Fruit fly (Drosophila melanogaster) whole organism, prepupa: ENCODE data around the gene SF2.

Source experiments
- CG10631 ChIP-seq: fragments of 200-800 bp; sonication (Bioruptor generic); optimal IDR thresholded peaks from 2 replicates; lab custom pipeline; 2016; ENCODE audit warnings: missing biosample characterization, missing genetic modification characterization
- CG10669 ChIP-seq: fragments of 200-800 bp; sonication (Bioruptor generic); optimal IDR thresholded peaks from 3 replicates; lab custom pipeline; 2018; ENCODE audit warnings: missing biosample characterization, mild to moderate bottlenecking, missing genetic modification characterization, moderate library complexity
- CG15336 ChIP-seq: fragments of 200-800 bp; sonication (Bioruptor generic); IDR thresholded peaks from 2 replicates; pipeline ENCODE4 v1.3.6; 2022; ENCODE audit warnings: missing biosample characterization, missing genetic modification characterization
- CG1621 ChIP-seq: fragments of 200-800 bp; sonication (Bioruptor generic); optimal IDR thresholded peaks from 3 replicates; lab custom pipeline; 2018; ENCODE audit warnings: missing biosample characterization, mild to moderate bottlenecking, missing genetic modification characterization
- CG16779 ChIP-seq: fragments of 200-800 bp; sonication (Bioruptor generic); optimal IDR thresholded peaks from 3 replicates; lab custom pipeline; 2017; ENCODE audit warnings: missing biosample characterization, mild to moderate bottlenecking, missing genetic modification characterization
- CG31627 ChIP-seq: fragments of 200-800 bp; sonication (Bioruptor generic); optimal IDR thresholded peaks from 3 replicates; lab custom pipeline; 2016; ENCODE audit warnings: missing biosample characterization, missing genetic modification characterization
- CG32006 ChIP-seq: fragments of 200-800 bp; sonication (Bioruptor generic); optimal IDR thresholded peaks from 3 replicates; lab custom pipeline; 2017; ENCODE audit warnings: missing biosample characterization, mild to moderate bottlenecking, missing genetic modification characterization
- CG4318 ChIP-seq: fragments of 200-800 bp; sonication (Bioruptor generic); optimal IDR thresholded peaks from 3 replicates; lab custom pipeline; 2017; ENCODE audit warnings: missing biosample characterization, mild to moderate bottlenecking, missing genetic modification characterization
- CG6163 ChIP-seq: fragments of 200-800 bp; sonication (Bioruptor generic); IDR thresholded peaks from 3 replicates; pipeline ENCODE4 v1.3.6; 2022; ENCODE audit warnings: missing biosample characterization, missing genetic modification characterization
- CG8632 ChIP-seq: fragments of 200-800 bp; sonication (Bioruptor generic); optimal IDR thresholded peaks from 3 replicates; lab custom pipeline; 2016; ENCODE audit warnings: missing biosample characterization, missing genetic modification characterization
- Eip75B ChIP-seq: fragments of 200-800 bp; sonication (Bioruptor generic); optimal IDR thresholded peaks from 3 replicates; lab custom pipeline; 2016; ENCODE audit warnings: missing biosample characterization, missing genetic modification characterization
- Eip78C ChIP-seq: fragments of 200-800 bp; sonication (Bioruptor generic); peaks from one replicate; lab custom pipeline; 2016; ENCODE audit warnings: missing biosample characterization, missing genetic modification characterization
- Eip93F ChIP-seq: fragments of 200-800 bp; sonication (Bioruptor generic); optimal IDR thresholded peaks from 2 replicates; lab custom pipeline; 2016; ENCODE audit warnings: missing biosample characterization, mild to moderate bottlenecking, missing genetic modification characterization
- Gug ChIP-seq: fragments of 200-800 bp; sonication (Bioruptor generic); IDR thresholded peaks from 2 replicates; pipeline ENCODE4 v1.3.6; 2022; ENCODE audit warnings: missing biosample characterization, missing genetic modification characterization
- Hr38 ChIP-seq: sonication (Bioruptor generic); optimal IDR thresholded peaks from 2 replicates; lab custom pipeline; 2016; ENCODE audit warnings: missing biosample characterization, missing genetic modification characterization
- Hr4 ChIP-seq: fragments of 200-800 bp; sonication (Bioruptor generic); optimal IDR thresholded peaks from 3 replicates; lab custom pipeline; 2016; ENCODE audit warnings: missing biosample characterization, missing genetic modification characterization
- Met ChIP-seq: fragments of 200-800 bp; sonication (Bioruptor generic); optimal IDR thresholded peaks from 3 replicates; lab custom pipeline; 2016; ENCODE audit warnings: missing biosample characterization, missing genetic modification characterization
- OdsH ChIP-seq: fragments of 200-800 bp; sonication (Bioruptor generic); optimal IDR thresholded peaks from 3 replicates; lab custom pipeline; 2016; ENCODE audit warnings: missing biosample characterization, missing genetic modification characterization
- Sox102F ChIP-seq: fragments of 200-800 bp; sonication (Bioruptor generic); optimal IDR thresholded peaks from 2 replicates; lab custom pipeline; 2016; ENCODE audit warnings: missing biosample characterization, mild to moderate bottlenecking, missing genetic modification characterization
- Sox14 ChIP-seq: fragments of 200-800 bp; sonication (Bioruptor generic); optimal IDR thresholded peaks from 3 replicates; lab custom pipeline; 2016; ENCODE audit warnings: missing biosample characterization, missing genetic modification characterization
- Sox15 ChIP-seq: fragments of 200-800 bp; sonication (Bioruptor generic); optimal IDR thresholded peaks from 3 replicates; lab custom pipeline; 2016; ENCODE audit warnings: missing biosample characterization, missing genetic modification characterization
- achi ChIP-seq: fragments of 200-800 bp; sonication (Bioruptor generic); optimal IDR thresholded peaks from 3 replicates; lab custom pipeline; 2016; ENCODE audit warnings: missing biosample characterization, missing genetic modification characterization
- esn ChIP-seq: fragments of 200-800 bp; sonication (Bioruptor generic); optimal IDR thresholded peaks from 2 replicates; lab custom pipeline; 2016; ENCODE audit warnings: missing biosample characterization, mild to moderate bottlenecking, missing genetic modification characterization, moderate library complexity
- fd59A ChIP-seq: fragments of 200-800 bp; sonication (Bioruptor generic); optimal IDR thresholded peaks from 2 replicates; lab custom pipeline; 2017; ENCODE audit warnings: missing biosample characterization, mild to moderate bottlenecking, missing genetic modification characterization, missing genetic modification reagents
- fkh ChIP-seq: fragments of 200-800 bp; sonication (Bioruptor generic); optimal IDR thresholded peaks from 3 replicates; lab custom pipeline; 2017; ENCODE audit warnings: missing biosample characterization, mild to moderate bottlenecking, missing genetic modification characterization, moderate library complexity
- lz ChIP-seq: fragments of 200-800 bp; sonication (Bioruptor generic); optimal IDR thresholded peaks from 3 replicates; lab custom pipeline; 2016; ENCODE audit warnings: missing biosample characterization, missing genetic modification characterization
- net ChIP-seq: fragments of 200-800 bp; sonication (Bioruptor generic); optimal IDR thresholded peaks from 3 replicates; lab custom pipeline; 2016; ENCODE audit warnings: missing biosample characterization, missing genetic modification characterization
- pdm3 ChIP-seq: fragments of 200-800 bp; sonication (Bioruptor generic); optimal IDR thresholded peaks from 3 replicates; lab custom pipeline; 2016; ENCODE audit warnings: missing biosample characterization, missing genetic modification characterization
- salr ChIP-seq, 2 experiments: fragments of 200-800 bp; sonication (Bioruptor generic); optimal IDR thresholded peaks; 3 replicates each; lab custom pipeline; 2016 to 2018; ENCODE audit warnings: missing biosample characterization in 2 of 2, missing genetic modification characterization in 2 of 2, mild to moderate bottlenecking in 1 of 2
- svp ChIP-seq: fragments of 200-800 bp; sonication (Bioruptor generic); peaks from one replicate; lab custom pipeline; 2016; ENCODE audit warnings: missing biosample characterization, missing genetic modification characterization
- topi ChIP-seq: fragments of 200-800 bp; sonication (Bioruptor generic); optimal IDR thresholded peaks from 3 replicates; lab custom pipeline; 2016; ENCODE audit warnings: missing biosample characterization, missing genetic modification characterization

The SF2 gene

DNA sequence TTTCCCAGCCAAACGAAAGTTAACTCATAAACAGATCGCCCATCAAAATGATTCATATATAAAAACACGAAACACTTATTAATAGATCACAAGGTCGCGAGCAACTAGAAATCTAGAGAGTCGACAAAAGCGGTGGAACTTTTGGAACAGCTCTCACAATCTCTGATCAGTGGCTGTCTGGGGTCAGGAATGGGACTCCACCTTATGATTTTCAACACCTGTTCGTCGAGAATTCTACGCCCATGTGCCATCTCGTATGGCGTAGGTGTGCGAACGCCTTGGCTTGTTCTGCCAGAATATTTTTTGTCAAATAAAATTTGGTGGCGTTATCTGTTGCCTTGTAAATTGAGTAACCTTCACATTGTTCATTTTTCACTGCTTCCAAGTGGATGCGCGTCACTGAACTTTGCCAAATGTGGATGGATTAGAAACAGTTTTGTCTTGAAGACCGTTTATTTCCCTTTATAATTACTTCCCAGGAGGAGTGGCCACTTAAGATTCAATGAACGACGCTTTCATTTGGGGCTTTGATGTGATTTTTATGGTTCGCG, 13.7 kb upstream of the SF2 start:
- peak; percentile 16 for TF ChIP-seq fkh (GFP tag; lab: Kevin White, UChicago)
- TF ChIP-seq fd59A = no peak
- TF ChIP-seq Gug (GFP tag; lab: Robert Waterston, UW) = no peak
- peak; percentile 13 for TF ChIP-seq svp (GFP tag; lab: Kevin White, UChicago)

DNA sequence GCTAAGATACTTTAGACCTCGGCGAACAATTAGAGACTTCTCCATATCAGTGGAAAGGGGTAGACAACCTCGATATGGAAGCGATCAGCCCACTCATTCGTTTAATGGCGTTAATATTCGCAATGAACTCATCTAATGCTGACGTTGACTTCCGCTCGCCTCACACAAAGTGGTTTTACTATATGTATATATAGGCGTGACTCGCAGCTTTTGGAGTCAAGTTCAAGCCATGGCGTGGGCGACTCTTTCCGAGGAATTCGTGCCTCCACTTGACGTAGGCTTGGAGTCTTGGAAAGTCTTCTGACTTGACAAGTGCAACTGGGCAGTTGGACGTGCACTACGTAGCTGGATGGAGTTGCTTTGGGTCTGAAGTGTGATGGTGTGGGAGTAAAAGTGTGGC, 11.9 kb upstream of the SF2 start:
- TF ChIP-seq svp (GFP tag; lab: Kevin White, UChicago) (peak; percentile 59), fd59A (no peak), Sox102F (no peak)

DNA sequence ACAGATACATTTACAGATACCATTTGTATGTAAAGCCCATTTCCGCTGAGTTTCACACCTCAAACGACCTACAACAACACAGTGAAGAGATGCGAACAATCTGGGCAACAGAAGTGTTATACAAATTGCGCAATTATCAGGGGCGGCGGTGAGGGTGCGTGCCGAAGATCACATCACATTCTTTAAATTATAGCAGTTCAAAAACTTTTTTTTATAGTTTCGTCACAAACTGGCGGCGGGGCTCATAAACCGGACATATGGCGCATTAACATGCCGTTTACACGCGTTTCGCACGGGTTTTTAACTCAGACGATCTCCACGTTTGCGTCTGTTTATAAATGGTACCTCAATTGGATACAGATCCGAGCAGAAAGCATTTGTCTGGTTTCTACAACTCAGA, 11.4 kb upstream of the SF2 start:
- TF ChIP-seq CG15336 (GFP tag; lab: Robert Waterston, UW) (no peak), CG1621 (tag; lab: Kevin White, UChicago) (peak; percentile 0)

DNA sequence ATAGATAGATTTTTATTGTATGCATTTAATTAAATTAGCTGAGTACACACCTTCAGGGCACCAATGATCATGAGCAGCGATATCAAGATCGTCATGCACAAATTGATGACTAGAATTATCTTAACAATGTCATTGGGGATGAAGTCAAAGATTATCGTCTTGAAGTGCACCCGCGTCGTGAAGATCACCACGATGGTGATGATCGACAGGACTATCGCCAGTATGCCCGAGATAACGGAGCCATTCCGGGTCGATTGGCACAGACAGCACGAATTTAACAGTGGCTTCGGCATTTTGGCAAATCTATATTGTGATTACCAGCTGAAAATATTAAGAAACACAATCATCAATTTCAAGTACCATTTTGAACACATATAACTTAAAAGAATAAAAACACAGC, 10.3 kb upstream of the SF2 start:
- TF ChIP-seq CG10631 (GFP tag; lab: Kevin White, UChicago) = no peak
- peak; percentile 100 for TF ChIP-seq svp (GFP tag; lab: Kevin White, UChicago)

dm6 chr3R:16351044-16351443, 9.3 kb upstream of the SF2 start:
- TF ChIP-seq CG31627 (GFP tag; lab: Kevin White, UChicago) = no peak
- peak; percentile 24 for TF ChIP-seq Eip75B (GFP tag; lab: Kevin White, UChicago)
- peak; percentile 61 for TF ChIP-seq svp (GFP tag; lab: Kevin White, UChicago)

DNA sequence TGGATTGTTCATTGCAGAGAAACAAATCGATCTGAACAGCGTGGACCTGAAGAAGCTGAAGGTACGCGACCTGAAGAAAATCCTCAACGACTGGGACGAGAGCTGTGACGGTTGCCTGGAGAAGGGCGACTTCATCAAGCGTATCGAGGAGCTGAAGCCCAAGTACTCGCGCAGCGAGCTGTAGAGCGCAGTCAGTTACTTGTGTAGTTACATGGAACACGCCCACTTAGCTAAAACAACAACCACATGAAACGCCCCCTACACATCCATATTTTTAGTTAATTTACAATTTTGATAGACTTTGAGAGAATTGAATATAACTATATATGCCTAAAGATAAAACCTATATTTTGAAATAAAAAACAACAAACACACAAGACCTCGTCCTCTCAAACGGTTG, 8.6 kb upstream of the SF2 start:
- TF ChIP-seq Hr38 (GFP tag; lab: Kevin White, UChicago) (no peak), fd59A (no peak), Eip93F (GFP tag; lab: Kevin White, UChicago) (no peak)

DNA sequence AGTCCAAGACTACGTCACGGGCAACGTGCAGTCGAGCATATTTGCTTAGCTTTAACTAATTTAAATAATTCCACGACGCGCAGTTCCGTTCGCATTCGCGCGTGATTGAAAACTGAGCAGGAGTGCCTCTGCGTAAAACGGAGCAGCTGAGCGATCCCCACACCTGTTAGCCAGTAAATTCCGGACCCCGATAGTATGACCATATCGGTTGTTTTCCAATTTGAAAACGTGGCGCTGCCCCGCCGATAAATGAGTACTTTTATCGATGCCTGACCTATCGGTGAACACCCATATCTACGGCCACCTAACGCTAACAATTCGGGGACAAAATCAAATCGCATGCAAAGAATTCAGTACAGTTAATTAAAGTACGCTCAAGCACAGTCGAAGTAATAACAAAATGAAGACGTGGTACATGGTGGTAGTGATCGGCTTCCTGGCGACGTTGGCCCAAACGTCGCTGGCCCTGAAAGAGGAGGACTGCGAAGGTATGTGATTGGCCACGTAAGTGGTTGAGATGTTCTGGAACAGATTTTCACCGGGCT, 7.4 kb upstream of the SF2 start, which contains the start of the genes CG14879 and Manf:
CG14879 (minus strand) TSS at position 116 of the 545 bp plus-strand sequence.
Manf (plus strand) TSS at position 294 of the 545 bp plus-strand sequence.
- no peak for TF ChIP-seq lz
- TF ChIP-seq CG10631 (GFP tag; lab: Kevin White, UChicago) = no peak
- peak; percentile 2 for TF ChIP-seq topi (GFP tag; lab: Kevin White, UChicago)
- TF ChIP-seq achi = no peak
- TF ChIP-seq CG16779 (tag; lab: Kevin White, UChicago) = no peak
- TF ChIP-seq Sox14 (GFP tag; lab: Kevin White, UChicago) = no peak
- TF ChIP-seq Eip78C (GFP tag; lab: Kevin White, UChicago) = peak; percentile 28
- peak; percentile 63 for TF ChIP-seq fkh (GFP tag; lab: Kevin White, UChicago)
- no peak for TF ChIP-seq fd59A
- no peak for TF ChIP-seq CG32006 (GFP tag; lab: Kevin White, UChicago)
- no peak for TF ChIP-seq svp (GFP tag; lab: Kevin White, UChicago)
- no peak for TF ChIP-seq Hr4 (GFP tag; lab: Kevin White, UChicago)
- no peak for TF ChIP-seq CG6163 (GFP tag; lab: Robert Waterston, UW)
- TF ChIP-seq OdsH (GFP tag; lab: Kevin White, UChicago) = no peak
- no peak for TF ChIP-seq Sox15 (GFP tag; lab: Kevin White, UChicago)
- no peak for TF ChIP-seq pdm3 (GFP tag; lab: Kevin White, UChicago)
- no peak for TF ChIP-seq CG8632 (GFP tag; lab: Kevin White, UChicago)
- no peak for TF ChIP-seq net (GFP tag; lab: Kevin White, UChicago)
- TF ChIP-seq esn = no peak
- no peak for TF ChIP-seq salr (GFP tag; optimal IDR thresholded peaks at IDR 0.05; lab: Kevin White, UChicago)
- no peak for TF ChIP-seq Eip93F (GFP tag; lab: Kevin White, UChicago)
- no peak for TF ChIP-seq CG4318
- no peak for TF ChIP-seq Met
- no peak for TF ChIP-seq Gug (GFP tag; lab: Robert Waterston, UW)
- TF ChIP-seq CG10669 (GFP tag; lab: Kevin White, UChicago) = no peak
- peak; percentile 97 for TF ChIP-seq CG1621 (tag; lab: Kevin White, UChicago)
